Fruit fly (Drosophila melanogaster) whole organism, embryonic: ENCODE results near the gene pan.

Experiments used
- ATbp ChIP-seq: fragments of 200-800 bp; sonication (Bioruptor generic); optimal IDR thresholded peaks from 2 replicates; lab custom pipeline; 2017; ENCODE audit warnings: missing biosample characterization, mild to moderate bottlenecking, missing genetic modification characterization, missing genetic modification reagents
- Atf6 ChIP-seq: fragments of 200-800 bp; sonication (Bioruptor generic); IDR thresholded peaks from 2 replicates; pipeline ENCODE4 v1.3.6; 2022; ENCODE audit warnings: missing biosample characterization, missing genetic modification characterization
- Awh ChIP-seq: fragments of 200-800 bp; sonication (Bioruptor generic); IDR thresholded peaks from 2 replicates; pipeline ENCODE4, ENCODE4 v1.3.6; 2022; ENCODE audit warnings: missing biosample characterization, missing genetic modification characterization
- B-H1 ChIP-seq: fragments of 200-800 bp; sonication (Bioruptor generic); IDR thresholded peaks from 3 replicates; pipeline ENCODE4 v1.3.6; 2022; ENCODE audit warnings: missing biosample characterization, missing genetic modification characterization
- CG10543 ChIP-seq: fragments of 200-800 bp; sonication (Bioruptor generic); optimal IDR thresholded peaks from 3 replicates; lab custom pipeline; 2017; ENCODE audit warnings: missing biosample characterization, mild to moderate bottlenecking, missing genetic modification characterization, moderate library complexity
- CG10565 ChIP-seq: fragments of 200-800 bp; sonication (Bioruptor generic); optimal IDR thresholded peaks from 3 replicates; lab custom pipeline; 2016; ENCODE audit warnings: missing biosample characterization, mild to moderate bottlenecking, missing genetic modification characterization
- CG12391 ChIP-seq: fragments of 200-800 bp; sonication (Bioruptor generic); optimal IDR thresholded peaks from 3 replicates; lab custom pipeline; 2018; ENCODE audit warnings: missing biosample characterization, mild to moderate bottlenecking, missing genetic modification characterization, moderate library complexity
- CG13624 ChIP-seq: fragments of 200-800 bp; sonication (Bioruptor generic); optimal IDR thresholded peaks from 2 replicates; lab custom pipeline; 2016; ENCODE audit warnings: missing biosample characterization, missing genetic modification characterization
- CG14860 ChIP-seq: fragments of 200-800 bp; sonication (Bioruptor generic); IDR thresholded peaks from 3 replicates; pipeline ENCODE4 v1.3.6; 2022; ENCODE audit warnings: missing biosample characterization, missing genetic modification characterization; ENCODE audit not compliant: partially characterized antibody
- CG16863 ChIP-seq: fragments of 200-800 bp; sonication (Bioruptor generic); optimal IDR thresholded peaks from 3 replicates; lab custom pipeline; 2016; ENCODE audit warnings: missing biosample characterization, missing genetic modification characterization
- CG1792 ChIP-seq: fragments of 200-800 bp; sonication (Bioruptor generic); optimal IDR thresholded peaks from 2 replicates; lab custom pipeline; 2016; ENCODE audit warnings: missing biosample characterization, missing genetic modification characterization
- CG2116 ChIP-seq: fragments of 200-800 bp; sonication (Bioruptor generic); optimal IDR thresholded peaks from 3 replicates; lab custom pipeline; 2018; ENCODE audit warnings: missing biosample characterization, mild to moderate bottlenecking, missing genetic modification characterization
- CG34376 ChIP-seq: fragments of 200-800 bp; sonication (Bioruptor generic); optimal IDR thresholded peaks from 2 replicates; lab custom pipeline; 2018; ENCODE audit warnings: missing biosample characterization, mild to moderate bottlenecking, missing genetic modification characterization
- CG6254 ChIP-seq: fragments of 200-800 bp; sonication (Bioruptor generic); optimal IDR thresholded peaks from 3 replicates; lab custom pipeline; 2017; ENCODE audit warnings: mild to moderate bottlenecking, missing biosample characterization, missing genetic modification reagents, missing genetic modification characterization
- CG7987 ChIP-seq: fragments of 200-800 bp; sonication (Bioruptor generic); optimal IDR thresholded peaks from 2 replicates; lab custom pipeline; 2018; ENCODE audit warnings: missing biosample characterization, mild to moderate bottlenecking, missing genetic modification characterization, moderate library complexity
- CG9437 ChIP-seq: fragments of 200-800 bp; sonication (Bioruptor generic); optimal IDR thresholded peaks from 2 replicates; lab custom pipeline; 2018; ENCODE audit warnings: missing biosample characterization, mild to moderate bottlenecking, missing genetic modification characterization
- CHES-1-like ChIP-seq: fragments of 200-800 bp; sonication (Bioruptor generic); optimal IDR thresholded peaks from 2 replicates; lab custom pipeline; 2016; ENCODE audit warnings: missing biosample characterization, missing genetic modification characterization
- Gsc ChIP-seq: fragments of 200-800 bp; sonication (Bioruptor generic); IDR thresholded peaks from 2 replicates; pipeline ENCODE4 v1.3.6; 2022; ENCODE audit warnings: missing biosample characterization, missing genetic modification characterization
- Gug ChIP-seq: fragments of 200-800 bp; sonication (Bioruptor generic); IDR thresholded peaks from 4 replicates; pipeline ENCODE4 v1.3.6; 2022; ENCODE audit warnings: missing biosample characterization, missing genetic modification characterization
- HLH3B ChIP-seq: fragments of 200-800 bp; sonication (Bioruptor generic); IDR thresholded peaks from 2 replicates; pipeline ENCODE4 v1.3.6; 2022; ENCODE audit warnings: missing biosample characterization, missing genetic modification characterization
- HLH4C ChIP-seq: fragments of 200-800 bp; sonication (Bioruptor generic); IDR thresholded peaks from 3 replicates; pipeline ENCODE4 v1.3.6; 2022; ENCODE audit warnings: missing biosample characterization, missing genetic modification characterization; ENCODE audit not compliant: partially characterized antibody
- MBD-R2 ChIP-seq: fragments of 200-800 bp; sonication (Bioruptor generic); IDR thresholded peaks from 2 replicates; pipeline ENCODE4 v1.3.6; 2022; ENCODE audit warnings: missing biosample characterization, missing genetic modification characterization
- NC2β ChIP-seq: fragments of 200-800 bp; sonication (Bioruptor generic); optimal IDR thresholded peaks from 2 replicates; lab custom pipeline; 2016; ENCODE audit warnings: missing biosample characterization, missing genetic modification characterization
- NFAT ChIP-seq: fragments of 200-800 bp; sonication (Bioruptor generic); IDR thresholded peaks from 2 replicates; pipeline ENCODE4 v1.3.6; 2022; ENCODE audit warnings: missing biosample characterization, missing genetic modification characterization
- Nf-YA ChIP-seq: fragments of 200-800 bp; sonication (Bioruptor generic); IDR thresholded peaks from 2 replicates; pipeline ENCODE4 v1.3.6; 2022; ENCODE audit warnings: missing biosample characterization, missing genetic modification characterization
- Sox100B ChIP-seq: fragments of 200-800 bp; sonication (Bioruptor generic); optimal IDR thresholded peaks from 3 replicates; lab custom pipeline; 2018; ENCODE audit warnings: missing biosample characterization, mild to moderate bottlenecking, missing genetic modification characterization
- TFAM ChIP-seq: fragments of 200-800 bp; sonication (Bioruptor generic); optimal IDR thresholded peaks from 2 replicates; lab custom pipeline; 2017; ENCODE audit warnings: missing biosample characterization, missing genetic modification characterization, inconsistent platforms
- br ChIP-seq: fragments of >200 bp; optimal IDR thresholded peaks from 2 replicates; lab custom pipeline; 2017
- cas ChIP-seq: fragments of 200-800 bp; sonication (Bioruptor generic); IDR thresholded peaks from 2 replicates; pipeline ENCODE4 v1.3.6; 2022; ENCODE audit warnings: missing biosample characterization, missing genetic modification characterization
- chm ChIP-seq: fragments of 200-800 bp; sonication (Bioruptor generic); IDR thresholded peaks from 2 replicates; pipeline ENCODE4 v1.3.6; 2022; ENCODE audit warnings: missing biosample characterization, missing genetic modification characterization
- da ChIP-seq: fragments of 200-800 bp; sonication (Bioruptor generic); optimal IDR thresholded peaks from 2 replicates; lab custom pipeline; 2016; ENCODE audit warnings: missing biosample characterization, missing genetic modification characterization
- dati ChIP-seq: fragments of 200-800 bp; sonication (Bioruptor generic); IDR thresholded peaks from 2 replicates; pipeline ENCODE4 v1.3.6; 2022; ENCODE audit warnings: missing biosample characterization, missing genetic modification characterization
- dmrt11E ChIP-seq: fragments of 200-800 bp; sonication (Bioruptor generic); optimal IDR thresholded peaks from 3 replicates; lab custom pipeline; 2018; ENCODE audit warnings: missing biosample characterization, mild to moderate bottlenecking, missing genetic modification characterization, moderate library complexity
- dmrt99B ChIP-seq: fragments of 200-800 bp; sonication (Bioruptor generic); optimal IDR thresholded peaks from 2 replicates; lab custom pipeline; 2018; ENCODE audit warnings: missing biosample characterization, mild to moderate bottlenecking, missing genetic modification characterization, moderate library complexity
- fd3F ChIP-seq: fragments of 200-800 bp; sonication (Bioruptor generic); optimal IDR thresholded peaks from 2 replicates; lab custom pipeline; 2018; ENCODE audit warnings: missing biosample characterization, mild to moderate bottlenecking, missing genetic modification characterization, moderate library complexity
- fd96Cb ChIP-seq: fragments of 200-800 bp; sonication (Bioruptor generic); optimal IDR thresholded peaks from 2 replicates; lab custom pipeline; 2018; ENCODE audit warnings: missing biosample characterization, mild to moderate bottlenecking, missing genetic modification characterization, moderate library complexity
- h ChIP-seq: fragments of >200 bp; optimal IDR thresholded peaks from 2 replicates; lab custom pipeline; 2017
- hbn ChIP-seq: fragments of 200-800 bp; sonication (Bioruptor generic); IDR thresholded peaks from 2 replicates; pipeline ENCODE4 v1.3.6; 2022; ENCODE audit warnings: missing biosample characterization, missing genetic modification characterization; ENCODE audit not compliant: partially characterized antibody
- lilli ChIP-seq: fragments of 200-800 bp; sonication (Bioruptor generic); optimal IDR thresholded peaks from 3 replicates; lab custom pipeline; 2016; ENCODE audit warnings: missing biosample characterization, missing genetic modification characterization
- nerfin-1 ChIP-seq: fragments of 200-800 bp; sonication (Bioruptor generic); optimal IDR thresholded peaks from 3 replicates; lab custom pipeline; 2019; ENCODE audit warnings: missing biosample characterization, mild to moderate bottlenecking, missing genetic modification characterization, moderate library complexity
- org-1 ChIP-seq: fragments of 200-800 bp; sonication (Bioruptor generic); optimal IDR thresholded peaks from 2 replicates; lab custom pipeline; 2017; ENCODE audit warnings: missing biosample characterization, missing genetic modification characterization
- peb ChIP-seq: fragments of 200-800 bp; sonication (Bioruptor generic); IDR thresholded peaks from 2 replicates; pipeline ENCODE4 v1.3.6; 2022; ENCODE audit warnings: missing biosample characterization, missing genetic modification characterization
- pfk ChIP-seq: fragments of 200-800 bp; sonication (Bioruptor generic); optimal IDR thresholded peaks from 2 replicates; lab custom pipeline; 2018; ENCODE audit warnings: missing biosample characterization, mild to moderate bottlenecking, missing genetic modification characterization, moderate library complexity
- rib ChIP-seq: fragments of 200-800 bp; sonication (Bioruptor generic); IDR thresholded peaks from 2 replicates; pipeline ENCODE4 v1.3.6; 2022; ENCODE audit warnings: missing biosample characterization, missing genetic modification characterization
- run ChIP-seq: fragments of 200-800 bp; sonication (Bioruptor generic); optimal IDR thresholded peaks from 3 replicates; lab custom pipeline; 2018; ENCODE audit warnings: missing biosample characterization, mild to moderate bottlenecking, missing genetic modification characterization
- sc ChIP-seq, 3 experiments: fragments of >200 bp in 2 of 3; fragments of 200-800 bp in 1 of 3; sonication (Bioruptor generic) in 1 of 3; optimal IDR thresholded peaks; 2 replicates in 2 of 3; 3 replicates in 1 of 3; lab custom pipeline; 2017; ENCODE audit warnings: mild to moderate bottlenecking in 1 of 3, missing biosample characterization in 1 of 3, missing genetic modification characterization in 1 of 3, missing genetic modification reagents in 1 of 3
- sd ChIP-seq: fragments of 200-800 bp; sonication (Bioruptor generic); optimal IDR thresholded peaks from 3 replicates; lab custom pipeline; 2018; ENCODE audit warnings: missing biosample characterization, mild to moderate bottlenecking, missing genetic modification characterization, moderate library complexity
- sisA ChIP-seq: fragments of 200-800 bp; sonication (Bioruptor generic); IDR thresholded peaks from 2 replicates; pipeline ENCODE4 v1.3.6; 2022; ENCODE audit warnings: missing biosample characterization, missing genetic modification characterization
- tio ChIP-seq: fragments of 200-800 bp; sonication (Bioruptor generic); optimal IDR thresholded peaks from 2 replicates; lab custom pipeline; 2017; ENCODE audit warnings: missing biosample characterization, missing genetic modification characterization, inconsistent platforms
- tll ChIP-seq, 2 experiments: fragments of 200-800 bp in 1 of 2; fragments of >200 bp in 1 of 2; sonication (Bioruptor generic) in 1 of 2; optimal IDR thresholded peaks; 2 replicates each; lab custom pipeline; 2017 to 2019; ENCODE audit warnings: missing biosample characterization in 2 of 2, missing genetic modification characterization in 2 of 2, mild to moderate bottlenecking in 1 of 2, moderate library complexity in 1 of 2

The pan gene

dm6 chr4:67063-67684, 2.0 kb upstream of the pan start, which contains the start of gene RpS3A (continued):
- TF ChIP-seq NC2β (GFP tag; lab: Kevin White, UChicago) (peak; percentile 97), CG12391 (peak; percentile 62), CG9437 (GFP tag; lab: Kevin White, UChicago) (peak; percentile 80), CG13624 (GFP tag; lab: Kevin White, UChicago) (peak; percentile 86), HLH4C (GFP tag; lab: Robert Waterston, UW) (no peak), h (no peak), CG7987 (GFP tag; lab: Kevin White, UChicago) (peak; percentile 97), CG10543 (peak; percentile 67), cas (GFP tag; lab: Robert Waterston, UW) (no peak), org-1 (GFP tag; lab: Kevin White, UChicago) (no peak), TFAM (GFP tag; lab: Kevin White, UChicago) (peak; percentile 17), fd96Cb (peak; percentile 61), Nf-YA (GFP tag; lab: Robert Waterston, UW) (no peak; the same call in 1 of the 2 replicates), CG34376 (GFP tag; lab: Kevin White, UChicago) (peak; percentile 89), CHES-1-like (GFP tag; lab: Kevin White, UChicago) (peak; percentile 82), br (lab: Kevin White, UChicago) (no peak), CG6254 (GFP tag; lab: Kevin White, UChicago) (peak; percentile 37), sd (no peak), MBD-R2 (GFP tag; lab: Robert Waterston, UW) (peak; percentile 52; the same call in 1 of the 2 replicates), rib (GFP tag; lab: Robert Waterston, UW) (peak; percentile 79), sisA (GFP tag; lab: Robert Waterston, UW) (no peak), peb (GFP tag; lab: Robert Waterston, UW) (peak; percentile 59; the same call in 1 of the 2 replicates), nerfin-1 (tag; lab: Kevin White, UChicago) (peak; percentile 62), lilli (GFP tag; lab: Kevin White, UChicago) (peak; percentile 54), tll (GFP tag; optimal IDR thresholded peaks at IDR 0.05; lab: Kevin White, UChicago) (no peak), Sox100B (GFP tag; lab: Kevin White, UChicago) (peak; percentile 49), chm (GFP tag; lab: Robert Waterston, UW) (peak; percentile 91), run (tag; lab: Kevin White, UChicago) (peak; percentile 49), CG1792 (GFP tag; lab: Kevin White, UChicago) (peak; percentile 37), CG2116 (GFP tag; lab: Kevin White, UChicago) (peak; percentile 56), HLH3B (peak; percentile 73; the same call in 1 of the 2 replicates), NFAT (GFP tag; lab: Robert Waterston, UW) (no peak), B-H1 (GFP tag; lab: Robert Waterston, UW) (no peak; the same call in 2 of the 3 replicates), da (GFP tag; lab: Kevin White, UChicago) (peak; percentile 21), hbn (GFP tag; lab: Robert Waterston, UW) (no peak), CG10565 (GFP tag; lab: Kevin White, UChicago) (peak; percentile 2), dati (no peak), dmrt11E (peak; percentile 65), Gug (GFP tag; lab: Robert Waterston, UW) (peak; percentile 60; the same call in 2 of the 4 replicates), ATbp (GFP tag; lab: Kevin White, UChicago) (peak; percentile 71), pfk (peak; percentile 84), Atf6 (peak; percentile 71), CG14860 (GFP tag; lab: Robert Waterston, UW) (no peak), Awh (GFP tag; lab: Robert Waterston, UW) (no peak), Gsc (GFP tag; lab: Robert Waterston, UW) (no peak), dmrt99B (tag; lab: Kevin White, UChicago) (peak; percentile 59), sc (optimal IDR thresholded peaks at IDR 0.05; lab: Kevin White, UChicago) (no peak), sc (GFP tag; optimal IDR thresholded peaks at IDR 0.05; lab: Kevin White, UChicago) (peak; percentile 53), tio (GFP tag; lab: Kevin White, UChicago) (peak; percentile 41), CG16863 (GFP tag; lab: Kevin White, UChicago) (peak; percentile 63), fd3F (GFP tag; lab: Kevin White, UChicago) (peak; percentile 50)
